Fruit fly (Drosophila melanogaster): ENCODE measurements around the gene CG11349.

Gene CG11349

dm6 chr3L:4475704-4476103 is 2.8 kb downstream of the CG11349 start:
- TF ChIP-seq tj (GFP tag; optimal IDR thresholded peaks at IDR 0.05) (no peak), toe (GFP tag; optimal IDR thresholded peaks at IDR 0.05) (no peak), CG11617 (GFP tag; optimal IDR thresholded peaks at IDR 0.05) (no peak), pad (GFP tag; optimal IDR thresholded peaks at IDR 0.05) (no peak), Mnt (GFP tag; optimal IDR thresholded peaks at IDR 0.05) (no peak), CG12768 (GFP tag; optimal IDR thresholded peaks at IDR 0.05) (no peak), cic (GFP tag; optimal IDR thresholded peaks at IDR 0.05) (no peak), Crg-1 (GFP tag; optimal IDR thresholded peaks at IDR 0.05) (no peak), kay (GFP tag; ENCODE audit: borderline replicate concordance) (no peak), Clk (GFP tag; optimal IDR thresholded peaks at IDR 0.05) (no peak), CG1620 (GFP tag; optimal IDR thresholded peaks at IDR 0.05) (no peak), cnc (optimal IDR thresholded peaks at IDR 0.05) (no peak)

dm6 chr3L:4477656-4478254 is 4.9 kb downstream of the CG11349 start:
- TF ChIP-seq CG33017 (tag; optimal IDR thresholded peaks at IDR 0.05) (no peak), Crg-1 (GFP tag; optimal IDR thresholded peaks at IDR 0.05) (no peak), ovo (GFP tag; optimal IDR thresholded peaks at IDR 0.05) (no peak), bab1 (GFP tag; optimal IDR thresholded peaks at IDR 0.05) (no peak), Hr96 (GFP tag; optimal IDR thresholded peaks at IDR 0.05) (no peak), tj (GFP tag; optimal IDR thresholded peaks at IDR 0.05) (no peak), CG12768 (GFP tag; optimal IDR thresholded peaks at IDR 0.05) (no peak), kay (GFP tag; ENCODE audit: borderline replicate concordance) (no peak), toe (GFP tag; optimal IDR thresholded peaks at IDR 0.05) (no peak), cnc (optimal IDR thresholded peaks at IDR 0.05) (no peak), CG7101 (tag; optimal IDR thresholded peaks at IDR 0.05) (no peak), Clk (GFP tag; optimal IDR thresholded peaks at IDR 0.05) (no peak), CG7045 (GFP tag; optimal IDR thresholded peaks at IDR 0.05) (no peak), cic (GFP tag; optimal IDR thresholded peaks at IDR 0.05) (no peak), CG14711 (tag; optimal IDR thresholded peaks at IDR 0.05) (no peak), pad (GFP tag; optimal IDR thresholded peaks at IDR 0.05) (no peak), CG1620 (GFP tag; optimal IDR thresholded peaks at IDR 0.05) (no peak), CG5204 (GFP tag; optimal IDR thresholded peaks at IDR 0.05) (no peak), CG11617 (GFP tag; optimal IDR thresholded peaks at IDR 0.05) (no peak)

DNA sequence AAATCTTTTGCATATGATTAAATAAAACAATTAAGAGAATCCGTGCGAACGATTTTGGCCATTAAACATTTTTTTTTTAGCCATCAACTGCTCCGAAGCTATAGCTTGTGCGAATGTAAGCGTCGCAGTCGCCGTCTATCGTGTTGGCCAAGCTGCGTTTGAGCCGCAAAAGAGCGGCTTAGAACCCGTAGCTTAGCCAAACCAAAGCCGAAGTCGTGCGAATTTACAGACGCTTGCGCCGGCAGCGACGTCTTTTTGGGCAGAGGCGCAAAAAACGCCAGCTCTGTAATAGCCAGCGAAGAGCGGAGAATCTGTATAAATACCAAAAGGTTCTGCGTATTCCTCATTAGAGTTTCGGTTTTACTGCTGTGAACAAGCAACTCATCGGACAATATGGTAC is 7.1 kb downstream of the CG11349 start, which contains the start of gene CG7465:
Gene CG7465, plus strand, starts transcription at position 346 of the 400 bp plus-strand sequence.
- no peak for TF ChIP-seq kay (GFP tag; ENCODE audit: borderline replicate concordance)
- TF ChIP-seq cic (GFP tag; optimal IDR thresholded peaks at IDR 0.05), result no peak
- no peak for TF ChIP-seq CG1620 (GFP tag; optimal IDR thresholded peaks at IDR 0.05)
- TF ChIP-seq Mnt (GFP tag; optimal IDR thresholded peaks at IDR 0.05), result no peak
- no peak for TF ChIP-seq Crg-1 (GFP tag; optimal IDR thresholded peaks at IDR 0.05)
- no peak for TF ChIP-seq CG7045 (GFP tag; optimal IDR thresholded peaks at IDR 0.05)

- TF ChIP-seq kay (GFP tag; ENCODE audit: borderline replicate concordance), result no peak
- no peak for TF ChIP-seq CG11617 (GFP tag; optimal IDR thresholded peaks at IDR 0.05)
- no peak for TF ChIP-seq pad (GFP tag; optimal IDR thresholded peaks at IDR 0.05)
- no peak for TF ChIP-seq CG12768 (GFP tag; optimal IDR thresholded peaks at IDR 0.05)
- TF ChIP-seq tj (GFP tag; optimal IDR thresholded peaks at IDR 0.05), result no peak
- TF ChIP-seq CG7101 (tag; optimal IDR thresholded peaks at IDR 0.05), result no peak
- no peak for TF ChIP-seq ovo (GFP tag; optimal IDR thresholded peaks at IDR 0.05)
These were observed 7.9 kb downstream of the CG11349 start for dm6 chr3L:4480764-4481163.

- no peak for TF ChIP-seq tj (GFP tag; optimal IDR thresholded peaks at IDR 0.05)
- no peak for TF ChIP-seq CG14711 (tag; optimal IDR thresholded peaks at IDR 0.05)
- TF ChIP-seq Mnt (GFP tag; optimal IDR thresholded peaks at IDR 0.05), result no peak
- TF ChIP-seq cic (GFP tag; optimal IDR thresholded peaks at IDR 0.05), result no peak
- no peak for TF ChIP-seq CG7101 (tag; optimal IDR thresholded peaks at IDR 0.05)
- no peak for TF ChIP-seq bab1 (GFP tag; optimal IDR thresholded peaks at IDR 0.05)
- no peak for TF ChIP-seq CG11617 (GFP tag; optimal IDR thresholded peaks at IDR 0.05)
These were observed 9.6 kb downstream of the CG11349 start, which contains the start of gene CG11350 for dm6 chr3L:4482509-4482908. TSS of gene CG11350 (plus strand) at chr3L:4482809.

DNA sequence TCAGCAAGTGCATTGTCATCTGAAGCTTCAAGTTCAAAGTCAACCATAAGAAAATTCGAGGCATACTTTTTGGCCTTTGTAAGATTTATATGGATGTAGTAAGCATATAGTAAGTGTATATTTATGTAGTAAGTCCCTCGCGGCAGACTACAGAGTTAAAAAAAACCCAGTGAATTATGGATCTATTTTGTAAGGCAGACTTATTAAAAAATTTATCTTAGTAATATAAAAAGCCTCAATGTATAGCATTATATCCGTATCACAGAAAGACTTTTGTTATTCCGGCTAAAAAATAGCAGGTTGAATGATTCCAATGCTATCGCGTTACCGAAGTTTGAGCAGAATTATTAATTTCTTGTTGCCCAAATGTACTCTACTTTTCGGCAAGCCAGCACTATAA is 11.8 kb downstream of the CG11349 start:
- no peak for TF ChIP-seq CG14711 (tag; optimal IDR thresholded peaks at IDR 0.05)

DNA sequence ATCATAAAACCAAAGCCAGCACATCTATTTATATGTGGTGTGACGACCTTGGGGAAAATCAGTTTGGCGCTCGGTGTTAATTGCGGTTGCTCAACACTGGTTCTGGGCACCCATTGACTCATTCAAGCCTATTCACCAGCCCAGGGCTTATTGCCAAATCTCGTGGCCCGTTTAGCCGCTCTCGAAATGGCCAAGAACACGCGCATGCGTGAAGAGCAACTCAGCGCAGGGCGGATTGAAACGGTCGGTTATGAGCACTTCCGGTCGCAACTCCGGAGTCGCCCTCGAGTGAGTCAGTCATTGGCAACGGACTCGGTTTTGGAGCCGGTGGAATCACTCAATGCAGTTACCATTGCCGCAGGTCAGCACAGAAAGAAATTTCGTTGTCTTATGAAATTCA is 16.6 kb downstream of the CG11349 start:
- no peak for TF ChIP-seq tj (GFP tag; optimal IDR thresholded peaks at IDR 0.05)
- no peak for TF ChIP-seq ovo (GFP tag; optimal IDR thresholded peaks at IDR 0.05)
- no peak for TF ChIP-seq toe (GFP tag; optimal IDR thresholded peaks at IDR 0.05)
- TF ChIP-seq Hr96 (GFP tag; optimal IDR thresholded peaks at IDR 0.05), result no peak
- TF ChIP-seq cic (GFP tag; optimal IDR thresholded peaks at IDR 0.05), result no peak
- no peak for TF ChIP-seq bab1 (GFP tag; optimal IDR thresholded peaks at IDR 0.05)
- TF ChIP-seq CG33017 (tag; optimal IDR thresholded peaks at IDR 0.05), result no peak
- TF ChIP-seq CG5204 (GFP tag; optimal IDR thresholded peaks at IDR 0.05), result no peak
- no peak for TF ChIP-seq CG14711 (tag; optimal IDR thresholded peaks at IDR 0.05)
- no peak for TF ChIP-seq cnc (optimal IDR thresholded peaks at IDR 0.05)
- TF ChIP-seq CG7045 (GFP tag; optimal IDR thresholded peaks at IDR 0.05), result no peak
- TF ChIP-seq CG11617 (GFP tag; optimal IDR thresholded peaks at IDR 0.05), result no peak
